Worm (Caenorhabditis elegans) whole organism, young adult: Measurements from ENCODE around the gene F19G12.11.

ENCODE experiments used
- B0019.2 ChIP-seq: fragments of 200-800 bp; sonication (Bioruptor generic); conservative IDR thresholded peaks from 2 replicates; pipeline ENCODE4 v1.3.6; 2022; ENCODE audit warnings: missing genetic modification reagents, missing genetic modification characterization, missing compliant biosample characterization
- C17E4.6 ChIP-seq: fragments of 200-800 bp; sonication (Bioruptor generic); IDR thresholded peaks from 2 replicates; pipeline ENCODE4 v1.3.6; 2022; ENCODE audit warnings: missing genetic modification reagents, missing genetic modification characterization, missing compliant biosample characterization
- D2030.7 ChIP-seq: fragments of 200-800 bp; sonication (Bioruptor generic); IDR thresholded peaks from 2 replicates; pipeline ENCODE4 v1.3.6; 2022; ENCODE audit warnings: missing genetic modification reagents, missing genetic modification characterization, missing compliant biosample characterization
- F10E7.11 ChIP-seq: sonication (generic microtip); optimal IDR thresholded peaks from 2 replicates; lab custom pipeline; 2017; ENCODE audit warnings: mild to moderate bottlenecking, missing genetic modification characterization, moderate library complexity, missing compliant biosample characterization
- F57A8.1 ChIP-seq: fragments of 200-800 bp; sonication (Bioruptor generic); optimal IDR thresholded peaks from 2 replicates; lab custom pipeline; 2018; ENCODE audit warnings: mild to moderate bottlenecking, missing genetic modification characterization, moderate library complexity, missing compliant biosample characterization
- T07F8.4 ChIP-seq: sonication (generic microtip); optimal IDR thresholded peaks from 2 replicates; lab custom pipeline; 2016; ENCODE audit warnings: mild to moderate bottlenecking, missing genetic modification characterization, moderate library complexity, missing compliant biosample characterization
- Y67H2A.10 ChIP-seq: fragments of 200-800 bp; sonication (Bioruptor generic); conservative IDR thresholded peaks from 2 replicates; pipeline ENCODE4 v1.3.6; 2022; ENCODE audit warnings: missing genetic modification reagents, missing genetic modification characterization, missing compliant biosample characterization
- ZK185.1 ChIP-seq: sonication (generic microtip); optimal IDR thresholded peaks from 2 replicates; lab custom pipeline; 2016; ENCODE audit warnings: mild to moderate bottlenecking, missing genetic modification characterization, missing compliant biosample characterization; ENCODE audit not compliant: poor library complexity, severe bottlenecking
- cebp-1 ChIP-seq, 2 experiments: fragments of 200-800 bp in 1 of 2; sonication (Bioruptor generic) in 1 of 2; sonication (generic microtip) in 1 of 2; IDR thresholded peaks in 1 of 2; optimal IDR thresholded peaks in 1 of 2; 2 replicates each; pipeline versions ENCODE4 v1.3.6 to Lab custom; 2017 to 2022; ENCODE audit warnings: missing compliant biosample characterization in 2 of 2, missing genetic modification characterization in 2 of 2, mild to moderate bottlenecking in 1 of 2, missing genetic modification reagents in 1 of 2, moderate library complexity in 1 of 2
- ceh-100 ChIP-seq: fragments of 200-800 bp; sonication (Bioruptor generic); IDR thresholded peaks from 2 replicates; pipeline ENCODE4 v1.3.6; 2022; ENCODE audit warnings: missing genetic modification reagents, missing genetic modification characterization, missing compliant biosample characterization
- ceh-27 ChIP-seq: fragments of 200-800 bp; sonication (Bioruptor generic); optimal IDR thresholded peaks from 2 replicates; lab custom pipeline; 2018; ENCODE audit warnings: mild to moderate bottlenecking, missing genetic modification characterization, moderate library complexity, missing compliant biosample characterization
- efl-1 ChIP-seq: fragments of 150-350 bp; optimal IDR thresholded peaks from 2 replicates; lab custom pipeline; 2014; ENCODE audit warnings: missing biosample characterization, missing genetic modification reagents, missing genetic modification characterization
- egl-44 ChIP-seq: fragments of 200-800 bp; sonication (Bioruptor generic); IDR thresholded peaks from 2 replicates; pipeline ENCODE4 v1.3.6; 2022; ENCODE audit warnings: missing genetic modification reagents, missing genetic modification characterization, missing compliant biosample characterization
- fkh-3 ChIP-seq: sonication (generic microtip); optimal IDR thresholded peaks from 2 replicates; lab custom pipeline; 2016; ENCODE audit warnings: mild to moderate bottlenecking, missing genetic modification characterization, missing compliant biosample characterization
- hlh-12 ChIP-seq: sonication (generic microtip); optimal IDR thresholded peaks from 2 replicates; lab custom pipeline; 2016; ENCODE audit warnings: missing genetic modification characterization, missing compliant biosample characterization
- hmg-1.2 ChIP-seq: fragments of 200-800 bp; sonication (Bioruptor generic); IDR thresholded peaks from 2 replicates; pipeline ENCODE4 v1.3.6; 2022; ENCODE audit warnings: missing genetic modification reagents, missing genetic modification characterization, missing compliant biosample characterization
- lin-54 ChIP-seq: fragments of 200-800 bp; sonication (Bioruptor generic); optimal IDR thresholded peaks from 2 replicates; lab custom pipeline; 2018; ENCODE audit warnings: mild to moderate bottlenecking, missing genetic modification characterization, missing compliant biosample characterization
- lsl-1 ChIP-seq: fragments of 200-800 bp; sonication (Bioruptor generic); optimal IDR thresholded peaks from 2 replicates; lab custom pipeline; 2018; ENCODE audit warnings: mild to moderate bottlenecking, missing genetic modification characterization, moderate library complexity, missing compliant biosample characterization
- mel-28 ChIP-seq: sonication (generic microtip); optimal IDR thresholded peaks from 2 replicates; lab custom pipeline; 2016; ENCODE audit warnings: borderline replicate concordance, mild to moderate bottlenecking, missing genetic modification characterization, missing compliant biosample characterization
- mes-4 ChIP-seq: sonication (generic microtip); optimal IDR thresholded peaks from 2 replicates; lab custom pipeline; 2016; ENCODE audit warnings: missing genotype, missing genetic modification characterization, missing compliant biosample characterization
- nfyb-1 ChIP-seq: fragments of 200-800 bp; sonication (Bioruptor generic); IDR thresholded peaks from 2 replicates; pipeline ENCODE4 v1.3.6; 2022; ENCODE audit warnings: missing genetic modification reagents, missing genetic modification characterization, missing compliant biosample characterization
- rec-8 ChIP-seq, 2 experiments: sonication (generic microtip); optimal IDR thresholded peaks; 2 replicates each; lab custom pipeline; 2016; ENCODE audit warnings: mild to moderate bottlenecking in 2 of 2, missing genetic modification characterization in 2 of 2, missing genetic modification reagents in 2 of 2, missing genotype in 2 of 2, missing biosample characterization in 1 of 2, missing compliant biosample characterization in 1 of 2, moderate library complexity in 1 of 2
- rpc-1 ChIP-seq, 2 experiments: fragments of 150-350 bp in 1 of 2; sonication (generic microtip) in 1 of 2; optimal IDR thresholded peaks; 2 replicates each; lab custom pipeline; 2014 to 2018; ENCODE audit warnings: missing biosample characterization in 1 of 2, missing genetic modification characterization in 1 of 2, missing genetic modification reagents in 1 of 2, missing genotype in 1 of 2
- sdz-38 ChIP-seq: sonication (generic microtip); optimal IDR thresholded peaks from 2 replicates; lab custom pipeline; 2016; ENCODE audit warnings: missing genotype, missing genetic modification characterization, missing compliant biosample characterization
- snpc-1.3 ChIP-seq: sonication (generic microtip); optimal IDR thresholded peaks from 2 replicates; lab custom pipeline; 2017; ENCODE audit warnings: missing genetic modification characterization, mild to moderate bottlenecking, missing compliant biosample characterization, antibody characterized with exemption, moderate library complexity, missing genotype, missing genetic modification reagents; ENCODE audit not compliant: insufficient read depth
- snpc-4 ChIP-seq, 5 experiments: fragments of 150-350 bp in 1 of 5; sonication (generic microtip) in 4 of 5; optimal IDR thresholded peaks; 2 replicates each; lab custom pipeline; 2014 to 2018; ENCODE audit warnings: missing genetic modification characterization in 5 of 5, missing biosample characterization in 3 of 5, antibody characterized with exemption in 2 of 5, mild to moderate bottlenecking in 2 of 5, missing compliant biosample characterization in 2 of 5, missing genotype in 2 of 5, moderate library complexity in 2 of 5, missing genetic modification reagents in 1 of 5
- xnd-1 ChIP-seq: sonication (generic microtip); optimal IDR thresholded peaks from 2 replicates; lab custom pipeline; 2016; ENCODE audit warnings: missing genotype, missing genetic modification reagents, missing genetic modification characterization, missing compliant biosample characterization
- ztf-22 ChIP-seq: fragments of 200-800 bp; sonication (Bioruptor generic); optimal IDR thresholded peaks from 2 replicates; lab custom pipeline; 2018; ENCODE audit warnings: mild to moderate bottlenecking, missing genetic modification characterization, moderate library complexity, missing compliant biosample characterization
- ztf-3 ChIP-seq: fragments of 200-800 bp; sonication (Bioruptor generic); optimal IDR thresholded peaks from 2 replicates; lab custom pipeline; 2018; ENCODE audit warnings: mild to moderate bottlenecking, missing genetic modification characterization, missing compliant biosample characterization

Gene F19G12.11

DNA sequence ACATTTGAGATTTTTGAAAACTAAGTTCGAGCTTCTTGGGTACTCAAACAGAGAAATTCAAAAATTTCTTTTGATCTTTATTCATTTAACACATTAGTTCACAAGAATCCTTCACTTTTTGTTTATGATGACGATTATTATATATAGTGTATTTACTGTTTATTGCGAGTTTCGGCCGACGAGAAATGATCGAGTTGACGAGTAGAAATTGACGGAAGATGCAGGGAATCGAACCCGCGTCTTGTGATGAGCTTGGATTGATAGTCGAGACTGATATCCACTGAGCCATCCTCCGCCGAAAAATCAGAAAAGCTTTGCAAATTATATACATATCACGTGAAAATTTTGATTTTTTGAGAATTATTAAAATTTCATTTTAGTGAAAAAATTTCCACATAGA is 47.5 kb upstream of the F19G12.11 start:
- TF ChIP-seq cebp-1 (GFP tag; IDR thresholded peaks at IDR 0.05; lab: Robert Waterston, UW) (no peak), cebp-1 (tag; optimal IDR thresholded peaks at IDR 0.05; lab: Kevin White, UChicago) (peak; percentile 67), rpc-1 (optimal IDR thresholded peaks at IDR 0.05; lab: Kevin White, UChicago) (peak; percentile 16), rpc-1 (tag; optimal IDR thresholded peaks at IDR 0.05; lab: Kevin White, UChicago) (peak; percentile 57), snpc-1.3 (tag; lab: Kevin White, UChicago) (no peak)
- TF ChIP-seq, all 124 proteins: peak for 2

DNA sequence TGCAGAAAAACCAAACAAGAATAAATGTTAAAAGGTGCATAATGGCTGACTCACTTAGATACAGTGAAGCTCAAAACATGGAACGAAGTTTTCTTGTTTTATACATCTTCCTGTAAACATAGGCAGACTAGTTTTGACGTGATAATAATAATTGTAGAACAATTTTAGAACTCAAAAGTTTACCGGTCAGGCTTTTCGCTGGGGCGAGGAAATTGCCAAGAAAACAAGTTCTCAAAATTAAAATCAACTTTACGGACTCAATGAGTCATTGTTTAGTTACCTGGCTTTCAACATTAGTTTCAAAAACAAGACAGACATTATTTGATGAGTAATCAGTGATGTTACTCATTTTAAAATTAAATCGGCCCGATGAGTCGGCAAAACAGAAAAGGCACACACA is 46.6 kb upstream of the F19G12.11 start, which contains the start of gene D1005.5:
Gene D1005.5, minus strand, starts transcription at position 101 of the 400 bp plus-strand sequence.
- no peak for TF ChIP-seq T07F8.4
- TF ChIP-seq cebp-1 (GFP tag; IDR thresholded peaks at IDR 0.05; lab: Robert Waterston, UW) = no peak
- peak; percentile 22 for TF ChIP-seq cebp-1 (tag; optimal IDR thresholded peaks at IDR 0.05; lab: Kevin White, UChicago)
- TF ChIP-seq ztf-3 = no peak

DNA sequence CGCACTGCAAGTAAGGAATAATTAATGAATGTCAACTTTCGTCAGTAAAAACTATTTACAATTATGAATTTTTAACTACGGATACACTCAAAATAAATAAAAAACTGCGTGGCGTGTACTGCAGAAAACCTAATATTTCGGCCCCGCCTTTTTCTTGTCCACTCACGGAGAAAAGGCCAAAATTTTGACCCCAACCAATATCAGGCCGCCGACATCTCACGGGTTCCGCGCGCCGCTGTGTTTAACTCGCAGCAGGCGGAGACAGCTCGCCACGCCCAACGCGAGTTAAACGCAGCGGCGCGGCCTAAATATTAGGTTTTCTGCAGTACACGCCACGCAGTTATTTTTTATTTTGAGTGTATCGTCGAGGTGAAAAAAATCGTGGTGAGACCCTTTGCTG is 44.9 kb upstream of the F19G12.11 start:
- TF ChIP-seq snpc-4 (GFP tag; optimal IDR thresholded peaks at IDR 0.05; lab: Kevin White, UChicago) (no peak), snpc-4 (tag; optimal IDR thresholded peaks at IDR 0.05; lab: Kevin White, UChicago) (peak in 2 of 4 experiments; percentile 78 to 81), cebp-1 (GFP tag; IDR thresholded peaks at IDR 0.05; lab: Robert Waterston, UW) (no peak), cebp-1 (tag; optimal IDR thresholded peaks at IDR 0.05; lab: Kevin White, UChicago) (peak; percentile 73), D2030.7 (GFP tag; lab: Robert Waterston, UW) (no peak)

DNA sequence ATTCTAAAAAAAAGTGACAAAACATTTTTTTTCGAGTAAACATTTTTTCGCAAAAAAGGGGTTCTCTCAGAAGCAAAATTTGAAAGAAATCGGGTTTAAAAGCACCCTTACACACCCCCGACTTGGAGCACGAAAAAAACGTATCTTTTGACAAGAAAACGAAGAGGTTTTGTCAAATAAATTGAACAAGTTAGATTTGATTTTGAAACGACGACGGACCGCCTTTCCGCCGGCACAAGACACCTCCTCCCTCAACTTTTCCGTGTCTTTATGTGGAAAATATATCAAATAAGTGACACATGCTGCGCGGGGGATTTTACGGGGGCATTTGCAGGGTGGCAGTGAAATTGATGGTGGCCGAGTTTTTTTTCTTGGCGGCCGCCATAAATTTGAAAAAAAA is 41.7 kb upstream of the F19G12.11 start:
- no peak for TF ChIP-seq mel-28
- TF ChIP-seq ztf-22 (GFP tag; lab: Kevin White, UChicago) = no peak
- TF ChIP-seq hlh-12 (tag; lab: Kevin White, UChicago) = no peak
- TF ChIP-seq nfyb-1 (GFP tag; lab: Robert Waterston, UW) = no peak
- no peak for TF ChIP-seq snpc-1.3 (tag; lab: Kevin White, UChicago)
- no peak for TF ChIP-seq fkh-3 (tag; lab: Kevin White, UChicago)
- no peak for TF ChIP-seq cebp-1 (GFP tag; IDR thresholded peaks at IDR 0.05; lab: Robert Waterston, UW)
- no peak for TF ChIP-seq cebp-1 (tag; optimal IDR thresholded peaks at IDR 0.05; lab: Kevin White, UChicago)
- no peak for TF ChIP-seq egl-44
- TF ChIP-seq Y67H2A.10 (GFP tag; lab: Robert Waterston, UW) = no peak
- no peak for TF ChIP-seq lin-54 (GFP tag; lab: Kevin White, UChicago)
- no peak for TF ChIP-seq efl-1
- no peak for TF ChIP-seq rec-8 (tag; optimal IDR thresholded peaks at IDR 0.05; lab: Kevin White, UChicago)
- no peak for TF ChIP-seq ceh-100 (GFP tag; lab: Robert Waterston, UW)
- TF ChIP-seq hmg-1.2 (GFP tag; lab: Robert Waterston, UW) = no peak
- TF ChIP-seq lsl-1 (GFP tag; lab: Kevin White, UChicago) = no peak
- TF ChIP-seq sdz-38 (tag; lab: Kevin White, UChicago) = no peak
- no peak for TF ChIP-seq ZK185.1 (tag; lab: Kevin White, UChicago)
- TF ChIP-seq xnd-1 (tag; lab: Kevin White, UChicago) = no peak
- TF ChIP-seq B0019.2 (GFP tag; lab: Robert Waterston, UW) = no peak

DNA sequence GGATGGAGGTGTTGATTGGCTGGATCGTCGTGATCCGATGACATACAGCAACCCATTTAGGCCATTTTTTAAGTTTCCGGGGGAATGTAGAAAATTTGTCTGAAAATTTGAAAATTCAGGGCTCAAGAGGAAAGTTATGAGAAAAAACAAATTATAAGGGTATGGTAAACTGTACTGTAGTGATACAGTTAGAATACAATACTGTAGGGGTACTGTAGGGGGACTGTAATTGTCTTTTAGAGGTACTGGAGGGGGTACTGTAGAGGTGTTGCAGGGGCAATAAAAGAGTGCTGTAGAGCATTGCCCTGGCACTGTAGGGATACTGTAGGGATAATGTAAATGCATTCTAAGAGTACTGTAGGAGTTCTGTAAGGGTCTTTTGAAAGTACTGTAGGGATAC is 38.4 kb upstream of the F19G12.11 start, which contains the start of gene D1005.6:
Gene D1005.6, minus strand, starts transcription at position 101 of the 400 bp plus-strand sequence.
- TF ChIP-seq ZK185.1 (tag; lab: Kevin White, UChicago) (no peak), T07F8.4 (no peak), C17E4.6 (GFP tag; lab: Robert Waterston, UW) (no peak), fkh-3 (tag; lab: Kevin White, UChicago) (no peak), F57A8.1 (no peak), mes-4 (no peak), ceh-27 (GFP tag; lab: Kevin White, UChicago) (no peak), F10E7.11 (tag; lab: Kevin White, UChicago) (no peak)
